Fruit fly (Drosophila melanogaster) whole organism, embryonic: Measurements from ENCODE around the gene Myo31DF.

Experiments used
- Abd-B ChIP-seq: fragments of 200-800 bp; sonication (Bioruptor generic); optimal IDR thresholded peaks from 2 replicates; lab custom pipeline; 2018; ENCODE audit warnings: missing biosample characterization, mild to moderate bottlenecking, missing genetic modification characterization, moderate library complexity
- Ada2b ChIP-seq: fragments of 200-800 bp; sonication (Bioruptor generic); IDR thresholded peaks from 2 replicates; pipeline ENCODE4 v1.3.6; 2022; ENCODE audit warnings: missing biosample characterization, missing genetic modification characterization
- Awh ChIP-seq: fragments of 200-800 bp; sonication (Bioruptor generic); IDR thresholded peaks from 2 replicates; pipeline ENCODE4, ENCODE4 v1.3.6; 2022; ENCODE audit warnings: missing biosample characterization, missing genetic modification characterization
- CG10543 ChIP-seq: fragments of 200-800 bp; sonication (Bioruptor generic); optimal IDR thresholded peaks from 3 replicates; lab custom pipeline; 2017; ENCODE audit warnings: missing biosample characterization, mild to moderate bottlenecking, missing genetic modification characterization, moderate library complexity
- CG11456 ChIP-seq: fragments of 200-800 bp; sonication (Bioruptor generic); IDR thresholded peaks from 3 replicates; pipeline ENCODE4 v1.3.6; 2022; ENCODE audit warnings: missing biosample characterization, missing genetic modification characterization
- CG13424 ChIP-seq: fragments of 200-800 bp; sonication (Bioruptor generic); optimal IDR thresholded peaks from 2 replicates; lab custom pipeline; 2019; ENCODE audit warnings: missing biosample characterization, mild to moderate bottlenecking, missing genetic modification characterization, moderate library complexity
- CG14050 ChIP-seq: fragments of 200-800 bp; sonication (Bioruptor generic); IDR thresholded peaks from 3 replicates; pipeline ENCODE4 v1.3.6; 2022; ENCODE audit warnings: missing biosample characterization, missing genetic modification characterization
- CG14710 ChIP-seq: fragments of 200-800 bp; sonication (Bioruptor generic); optimal IDR thresholded peaks from 3 replicates; lab custom pipeline; 2019; ENCODE audit warnings: missing biosample characterization, mild to moderate bottlenecking, missing genetic modification characterization, moderate library complexity
- CG15479 ChIP-seq: fragments of 200-800 bp; sonication (Bioruptor generic); optimal IDR thresholded peaks from 3 replicates; lab custom pipeline; 2019; ENCODE audit warnings: missing biosample characterization, mild to moderate bottlenecking, missing genetic modification characterization, moderate library complexity
- CG17385 ChIP-seq: fragments of 200-800 bp; sonication (Bioruptor generic); optimal IDR thresholded peaks from 3 replicates; lab custom pipeline; 2018; ENCODE audit warnings: missing biosample characterization, mild to moderate bottlenecking, missing genetic modification characterization
- CG1832 ChIP-seq: fragments of 200-800 bp; sonication (Bioruptor generic); optimal IDR thresholded peaks from 2 replicates; lab custom pipeline; 2017; ENCODE audit warnings: missing biosample characterization, mild to moderate bottlenecking, missing genetic modification characterization, inconsistent platforms
- CG2199 ChIP-seq: fragments of 200-800 bp; sonication (Bioruptor generic); IDR thresholded peaks from 3 replicates; pipeline ENCODE4 v1.3.6; 2022; ENCODE audit warnings: missing biosample characterization, missing genetic modification characterization
- CG2889 ChIP-seq: fragments of 200-800 bp; sonication (Bioruptor generic); IDR thresholded peaks from 3 replicates; pipeline ENCODE4 v1.3.6; 2022; ENCODE audit warnings: missing biosample characterization, missing genetic modification characterization
- CG32767 ChIP-seq: fragments of 200-800 bp; sonication (Bioruptor generic); IDR thresholded peaks from 2 replicates; pipeline ENCODE4 v1.3.6; 2022; ENCODE audit warnings: missing biosample characterization, missing genetic modification characterization
- CG34376 ChIP-seq: fragments of 200-800 bp; sonication (Bioruptor generic); optimal IDR thresholded peaks from 2 replicates; lab custom pipeline; 2018; ENCODE audit warnings: missing biosample characterization, mild to moderate bottlenecking, missing genetic modification characterization
- CG3726 ChIP-seq: fragments of 200-800 bp; sonication (Bioruptor generic); IDR thresholded peaks from 3 replicates; pipeline ENCODE4, ENCODE4 v1.3.6; 2022; ENCODE audit warnings: missing biosample characterization, missing genetic modification characterization
- CG42726 ChIP-seq: fragments of 200-800 bp; sonication (Bioruptor generic); IDR thresholded peaks from 2 replicates; pipeline ENCODE4 v1.3.6; 2022; ENCODE audit warnings: missing biosample characterization, missing genetic modification characterization; ENCODE audit not compliant: partially characterized antibody
- CG6654 ChIP-seq: fragments of 200-800 bp; sonication (Bioruptor generic); optimal IDR thresholded peaks from 2 replicates; lab custom pipeline; 2017; ENCODE audit warnings: missing biosample characterization, mild to moderate bottlenecking, missing genetic modification characterization
- CG6765 ChIP-seq: fragments of 200-800 bp; sonication (Bioruptor generic); optimal IDR thresholded peaks from 3 replicates; lab custom pipeline; 2017; ENCODE audit warnings: missing biosample characterization, mild to moderate bottlenecking, missing genetic modification characterization
- CG7271 ChIP-seq: fragments of 200-800 bp; sonication (Bioruptor generic); optimal IDR thresholded peaks from 2 replicates; lab custom pipeline; 2018; ENCODE audit warnings: missing biosample characterization, mild to moderate bottlenecking, missing genetic modification characterization, moderate library complexity
- CG7556 ChIP-seq: fragments of 200-800 bp; sonication (Bioruptor generic); optimal IDR thresholded peaks from 2 replicates; lab custom pipeline; 2017; ENCODE audit warnings: missing biosample characterization, mild to moderate bottlenecking, missing genetic modification characterization
- CG7745 ChIP-seq: fragments of 200-800 bp; sonication (Bioruptor generic); optimal IDR thresholded peaks from 2 replicates; lab custom pipeline; 2018; ENCODE audit warnings: missing biosample characterization, mild to moderate bottlenecking, missing genetic modification characterization, moderate library complexity
- CG7987 ChIP-seq: fragments of 200-800 bp; sonication (Bioruptor generic); optimal IDR thresholded peaks from 2 replicates; lab custom pipeline; 2018; ENCODE audit warnings: missing biosample characterization, mild to moderate bottlenecking, missing genetic modification characterization, moderate library complexity
- CG9437 ChIP-seq: fragments of 200-800 bp; sonication (Bioruptor generic); optimal IDR thresholded peaks from 2 replicates; lab custom pipeline; 2018; ENCODE audit warnings: missing biosample characterization, mild to moderate bottlenecking, missing genetic modification characterization
- Doc2 ChIP-seq: fragments of 200-800 bp; sonication (Bioruptor generic); IDR thresholded peaks from 2 replicates; pipeline ENCODE4 v1.3.6; 2022; ENCODE audit warnings: missing biosample characterization, missing genetic modification characterization
- Dp ChIP-seq: fragments of 200-800 bp; sonication (Bioruptor generic); optimal IDR thresholded peaks from 2 replicates; lab custom pipeline; 2018; ENCODE audit warnings: missing biosample characterization, mild to moderate bottlenecking, missing genetic modification characterization, moderate library complexity
- Hr78 ChIP-seq, 2 experiments: fragments of 200-800 bp in 1 of 2; fragments of >200 bp in 1 of 2; sonication (Bioruptor generic) in 1 of 2; optimal IDR thresholded peaks; 2 replicates each; lab custom pipeline; 2017 to 2019; ENCODE audit warnings: missing biosample characterization in 2 of 2, missing genetic modification characterization in 2 of 2, mild to moderate bottlenecking in 1 of 2, moderate library complexity in 1 of 2
- Mad ChIP-seq: fragments of 200-800 bp; sonication (Bioruptor generic); optimal IDR thresholded peaks from 2 replicates; lab custom pipeline; 2016; ENCODE audit warnings: missing biosample characterization, missing genetic modification characterization
- Mes4 ChIP-seq: fragments of 200-800 bp; sonication (Bioruptor generic); optimal IDR thresholded peaks from 2 replicates; lab custom pipeline; 2016; ENCODE audit warnings: missing biosample characterization, missing genetic modification characterization
- NfI ChIP-seq: fragments of 200-800 bp; sonication (Bioruptor generic); optimal IDR thresholded peaks from 3 replicates; lab custom pipeline; 2018; ENCODE audit warnings: missing biosample characterization, mild to moderate bottlenecking, missing genetic modification characterization, moderate library complexity
- Oaz ChIP-seq: fragments of 200-800 bp; sonication (Bioruptor generic); IDR thresholded peaks from 2 replicates; pipeline ENCODE4 v1.3.6; 2022; ENCODE audit warnings: missing biosample characterization, missing genetic modification characterization
- Rx ChIP-seq: fragments of 200-800 bp; sonication (Bioruptor generic); IDR thresholded peaks from 2 replicates; pipeline ENCODE4 v1.3.6; 2022; ENCODE audit warnings: missing biosample characterization, missing genetic modification characterization
- Xrp1 ChIP-seq: fragments of 200-800 bp; sonication (Bioruptor generic); IDR thresholded peaks from 2 replicates; pipeline ENCODE4 v1.3.6; 2022; ENCODE audit warnings: missing biosample characterization, missing genetic modification characterization
- ase ChIP-seq: fragments of 200-800 bp; sonication (Bioruptor generic); IDR thresholded peaks from 3 replicates; pipeline ENCODE4 v1.3.6; 2022; ENCODE audit warnings: missing biosample characterization, missing genetic modification characterization
- az2 ChIP-seq: fragments of 200-800 bp; sonication (Bioruptor generic); optimal IDR thresholded peaks from 3 replicates; lab custom pipeline; 2016; ENCODE audit warnings: missing biosample characterization, missing genetic modification characterization
- chinmo ChIP-seq: fragments of 200-800 bp; sonication (Bioruptor generic); IDR thresholded peaks from 4 replicates; pipeline ENCODE4 v1.3.6; 2022; ENCODE audit warnings: missing biosample characterization, missing genetic modification characterization; ENCODE audit not compliant: partially characterized antibody
- corto ChIP-seq: fragments of 200-800 bp; sonication (Bioruptor generic); optimal IDR thresholded peaks from 2 replicates; lab custom pipeline; 2016; ENCODE audit warnings: missing biosample characterization, mild to moderate bottlenecking, missing genetic modification characterization, moderate library complexity
- cwo ChIP-seq: fragments of 200-800 bp; sonication (Bioruptor generic); optimal IDR thresholded peaks from 3 replicates; lab custom pipeline; 2017; ENCODE audit warnings: missing biosample characterization, missing genetic modification characterization, mild to moderate bottlenecking, moderate library complexity, missing genetic modification reagents
- gcm2 ChIP-seq: fragments of 200-800 bp; sonication (Bioruptor generic); optimal IDR thresholded peaks from 2 replicates; lab custom pipeline; 2016; ENCODE audit warnings: missing biosample characterization, missing genetic modification characterization
- jumu ChIP-seq: fragments of 200-800 bp; sonication (Bioruptor generic); optimal IDR thresholded peaks from 3 replicates; lab custom pipeline; 2016; ENCODE audit warnings: missing biosample characterization, missing genetic modification characterization
- klu ChIP-seq: fragments of 200-800 bp; sonication (Bioruptor generic); IDR thresholded peaks from 2 replicates; pipeline ENCODE4 v1.3.6; 2022; ENCODE audit warnings: missing biosample characterization, missing genetic modification characterization
- mirr ChIP-seq: fragments of 200-800 bp; sonication (Bioruptor generic); optimal IDR thresholded peaks from 3 replicates; lab custom pipeline; 2018; ENCODE audit warnings: missing biosample characterization, mild to moderate bottlenecking, missing genetic modification characterization
- org-1 ChIP-seq: fragments of 200-800 bp; sonication (Bioruptor generic); optimal IDR thresholded peaks from 2 replicates; lab custom pipeline; 2017; ENCODE audit warnings: missing biosample characterization, missing genetic modification characterization
- pnt ChIP-seq: fragments of 200-800 bp; sonication (Bioruptor generic); optimal IDR thresholded peaks from 3 replicates; lab custom pipeline; 2016; ENCODE audit warnings: missing biosample characterization, missing genetic modification characterization
- pum ChIP-seq: fragments of 200-800 bp; sonication (Bioruptor generic); optimal IDR thresholded peaks from 2 replicates; lab custom pipeline; 2016; ENCODE audit warnings: missing biosample characterization, missing genetic modification characterization
- sima ChIP-seq: fragments of 200-800 bp; sonication (Bioruptor generic); optimal IDR thresholded peaks from 2 replicates; lab custom pipeline; 2016; ENCODE audit warnings: missing biosample characterization, missing genetic modification characterization
- slp2 ChIP-seq: fragments of 200-800 bp; sonication (Bioruptor generic); optimal IDR thresholded peaks from 2 replicates; lab custom pipeline; 2016; ENCODE audit warnings: missing biosample characterization, missing genetic modification characterization
- stc ChIP-seq: fragments of 200-800 bp; sonication (Bioruptor generic); IDR thresholded peaks from 2 replicates; pipeline ENCODE4 v1.3.6; 2022; ENCODE audit warnings: missing biosample characterization, missing genetic modification characterization
- sug ChIP-seq: fragments of 200-800 bp; optimal IDR thresholded peaks from 2 replicates; lab custom pipeline; 2019; ENCODE audit warnings: missing biosample characterization, mild to moderate bottlenecking, missing genetic modification characterization, moderate library complexity
- ttk ChIP-seq: fragments of 200-800 bp; sonication (Bioruptor generic); IDR thresholded peaks from 2 replicates; pipeline ENCODE4 v2.1.2; 2022; ENCODE audit warnings: missing biosample characterization, missing genetic modification characterization
- tx ChIP-seq: fragments of 200-800 bp; sonication (Bioruptor generic); optimal IDR thresholded peaks from 2 replicates; lab custom pipeline; 2016; ENCODE audit warnings: missing biosample characterization, missing genetic modification characterization
- wek ChIP-seq: fragments of 200-800 bp; sonication (Bioruptor generic); optimal IDR thresholded peaks from 3 replicates; lab custom pipeline; 2018; ENCODE audit warnings: missing biosample characterization, mild to moderate bottlenecking, missing genetic modification characterization, moderate library complexity

Gene Myo31DF

dm6 chr2L:10528984-10529383 lies 22.4 kb upstream of the Myo31DF start (continued):
- TF ChIP-seq Doc2 (GFP tag; lab: Robert Waterston, UW) = no peak
- TF ChIP-seq chinmo (GFP tag; lab: Robert Waterston, UW) = 0 out of 4 replicates have a peak, but pooled peaks have one; percentile 32
- TF ChIP-seq org-1 (GFP tag; lab: Kevin White, UChicago) = no peak
- peak; percentile 23 for TF ChIP-seq CG10543
- TF ChIP-seq tx = no peak
- TF ChIP-seq Rx = no peak
- no peak for TF ChIP-seq gcm2 (GFP tag; lab: Kevin White, UChicago)
- TF ChIP-seq CG32767 (GFP tag; lab: Robert Waterston, UW) = no peak
- peak; percentile 48 for TF ChIP-seq CG15479
- TF ChIP-seq Xrp1 (GFP tag; lab: Robert Waterston, UW) = no peak
- TF ChIP-seq stc = no peak
- TF ChIP-seq CG2199 (GFP tag; lab: Robert Waterston, UW) = peak; percentile 71; the same call in 1 of the 3 replicates
- no peak for TF ChIP-seq mirr
- TF ChIP-seq CG6654 (GFP tag; lab: Kevin White, UChicago) = no peak
- no peak for TF ChIP-seq CG14050
- TF ChIP-seq ttk (GFP tag; lab: Robert Waterston, UW) = no peak
- no peak for TF ChIP-seq CG9437 (GFP tag; lab: Kevin White, UChicago)
- no peak for TF ChIP-seq slp2 (GFP tag; lab: Kevin White, UChicago)
- peak in 1 of 2 experiments; percentile 54 for TF ChIP-seq Hr78 (GFP tag; optimal IDR thresholded peaks at IDR 0.05; lab: Kevin White, UChicago)
- no peak for TF ChIP-seq Abd-B (GFP tag; lab: Kevin White, UChicago)
- peak; percentile 97 for TF ChIP-seq sug (tag; lab: Kevin White, UChicago)
- TF ChIP-seq Ada2b = no peak
- no peak for TF ChIP-seq CG2889
- TF ChIP-seq CG3726 (GFP tag; lab: Robert Waterston, UW) = no peak
- TF ChIP-seq CG42726 = 0 out of 2 replicates have a peak, but pooled peaks have one; percentile 15
- TF ChIP-seq jumu (GFP tag; lab: Kevin White, UChicago) = no peak
- no peak for TF ChIP-seq CG7271
- TF ChIP-seq Awh = 0 out of 2 replicates have a peak, but pooled peaks have one; percentile 22
- TF ChIP-seq cwo (GFP tag; lab: Kevin White, UChicago) = peak; percentile 90
- no peak for TF ChIP-seq CG6765 (GFP tag; lab: Kevin White, UChicago)
- no peak for TF ChIP-seq Mad
- no peak for TF ChIP-seq CG7745 (tag; lab: Kevin White, UChicago)
- no peak for TF ChIP-seq pnt (GFP tag; lab: Kevin White, UChicago)
- TF ChIP-seq CG34376 (GFP tag; lab: Kevin White, UChicago) = peak; percentile 83
- TF ChIP-seq CG13424 (tag; lab: Kevin White, UChicago) = no peak
- no peak for TF ChIP-seq NfI (GFP tag; lab: Kevin White, UChicago)
- TF ChIP-seq klu = no peak
- no peak for TF ChIP-seq Oaz (GFP tag; lab: Robert Waterston, UW)

dm6 chr2L:10526953-10527584 lies 20.5 kb upstream of the Myo31DF start, which contains the start of gene Lip4:
Lip4 (plus strand) TSS chr2L:10527572.
- TF ChIP-seq CG7987 (GFP tag; lab: Kevin White, UChicago) = peak; percentile 47
- TF ChIP-seq wek (GFP tag; lab: Kevin White, UChicago) = peak; percentile 14
- TF ChIP-seq CG11456 (GFP tag; lab: Robert Waterston, UW) = no peak; the same call in 2 of the 3 replicates
- peak; percentile 6 for TF ChIP-seq pum (GFP tag; lab: Kevin White, UChicago)
- TF ChIP-seq gcm2 (GFP tag; lab: Kevin White, UChicago) = no peak
- TF ChIP-seq sima = peak; percentile 3
- no peak for TF ChIP-seq Mes4 (GFP tag; lab: Kevin White, UChicago)
- TF ChIP-seq corto (GFP tag; lab: Kevin White, UChicago) = no peak
- no peak for TF ChIP-seq CG1832 (GFP tag; lab: Kevin White, UChicago)
- no peak for TF ChIP-seq Dp (GFP tag; lab: Kevin White, UChicago)
- peak; percentile 69 for TF ChIP-seq az2 (GFP tag; lab: Kevin White, UChicago)
- peak; percentile 82 for TF ChIP-seq CG7556 (GFP tag; lab: Kevin White, UChicago)
- TF ChIP-seq ase (GFP tag; lab: Robert Waterston, UW) = peak; percentile 78
- peak; percentile 70 for TF ChIP-seq CG17385
- TF ChIP-seq CG14710 (tag; lab: Kevin White, UChicago) = peak; percentile 63
